Worm (Caenorhabditis elegans) whole organism, late embryonic: ENCODE measurements around the gene slc-17.9.

Experiments used
- C08G9.2 ChIP-seq: sonication (generic microtip); optimal IDR thresholded peaks from 2 replicates; lab custom pipeline; 2016; ENCODE audit warnings: mild to moderate bottlenecking, missing genetic modification characterization, moderate library complexity, missing compliant biosample characterization
- F13H6.1 ChIP-seq: sonication (generic microtip); optimal IDR thresholded peaks from 2 replicates; lab custom pipeline; 2016; ENCODE audit warnings: missing genetic modification characterization, missing compliant biosample characterization
- K02D7.2 ChIP-seq: sonication (generic microtip); optimal IDR thresholded peaks from 2 replicates; lab custom pipeline; 2017; ENCODE audit warnings: mild to moderate bottlenecking, missing genetic modification characterization, missing compliant biosample characterization
- K09A11.1 ChIP-seq: sonication (generic microtip); optimal IDR thresholded peaks from 2 replicates; lab custom pipeline; 2017; ENCODE audit warnings: antibody characterized with exemption, mild to moderate bottlenecking, missing genetic modification characterization, missing compliant biosample characterization; ENCODE audit not compliant: insufficient read depth
- T23F11.4 ChIP-seq: fragments of 200-800 bp; sonication (Bioruptor generic); optimal IDR thresholded peaks from 2 replicates; lab custom pipeline; 2018; ENCODE audit warnings: mild to moderate bottlenecking, missing genetic modification characterization, missing compliant biosample characterization
- Y22D7AL.16 ChIP-seq: sonication (generic microtip); optimal IDR thresholded peaks from 2 replicates; lab custom pipeline; 2016; ENCODE audit warnings: missing genetic modification characterization, missing compliant biosample characterization
- ahr-1 ChIP-seq: sonication (generic microtip); optimal IDR thresholded peaks from 2 replicates; lab custom pipeline; 2016; ENCODE audit warnings: missing genetic modification characterization, missing compliant biosample characterization
- ceh-14 ChIP-seq: sonication (generic microtip); optimal IDR thresholded peaks from 2 replicates; lab custom pipeline; 2016; ENCODE audit warnings: missing genotype, missing genetic modification characterization, missing compliant biosample characterization
- ceh-18 ChIP-seq: sonication (generic microtip); optimal IDR thresholded peaks from 2 replicates; lab custom pipeline; 2016; ENCODE audit warnings: missing genetic modification characterization, missing compliant biosample characterization
- ceh-19 ChIP-seq: fragments of 200-800 bp; sonication (Bioruptor generic); optimal IDR thresholded peaks from 2 replicates; lab custom pipeline; 2018; ENCODE audit warnings: mild to moderate bottlenecking, missing genetic modification characterization, missing compliant biosample characterization
- ceh-2 ChIP-seq: sonication (generic microtip); optimal IDR thresholded peaks from 2 replicates; lab custom pipeline; 2016; ENCODE audit warnings: missing genotype, missing genetic modification characterization, missing compliant biosample characterization
- ceh-22 ChIP-seq: sonication (generic microtip); optimal IDR thresholded peaks from 2 replicates; lab custom pipeline; 2017; ENCODE audit warnings: missing biosample characterization, missing genetic modification characterization
- ceh-30 ChIP-seq: fragments of 150-350 bp; optimal IDR thresholded peaks from 2 replicates; lab custom pipeline; 2014; ENCODE audit warnings: missing biosample characterization, missing genetic modification characterization
- ceh-31 ChIP-seq: sonication (generic microtip); optimal IDR thresholded peaks from 2 replicates; lab custom pipeline; 2016; ENCODE audit warnings: missing genetic modification characterization, missing compliant biosample characterization
- ceh-34 ChIP-seq: sonication (generic microtip); optimal IDR thresholded peaks from 2 replicates; lab custom pipeline; 2016; ENCODE audit warnings: mild to moderate bottlenecking, missing genetic modification characterization, missing compliant biosample characterization
- ceh-6 ChIP-seq: fragments of 200-800 bp; sonication (Bioruptor generic); optimal IDR thresholded peaks from 2 replicates; lab custom pipeline; 2018; ENCODE audit warnings: mild to moderate bottlenecking, missing genetic modification characterization, missing compliant biosample characterization
- ceh-9 ChIP-seq: sonication (generic microtip); optimal IDR thresholded peaks from 2 replicates; lab custom pipeline; 2016; ENCODE audit warnings: mild to moderate bottlenecking, missing genetic modification characterization, inconsistent platforms, missing compliant biosample characterization
- dmd-4 ChIP-seq: sonication (generic microtip); optimal IDR thresholded peaks from 2 replicates; lab custom pipeline; 2016; ENCODE audit warnings: borderline replicate concordance, missing genetic modification characterization, missing compliant biosample characterization
- elt-2 ChIP-seq: sonication (generic microtip); optimal IDR thresholded peaks from 2 replicates; lab custom pipeline; 2016; ENCODE audit warnings: missing genetic modification reagents, missing genetic modification characterization, missing compliant biosample characterization
- ets-4 ChIP-seq: sonication (generic microtip); optimal IDR thresholded peaks from 2 replicates; lab custom pipeline; 2016; ENCODE audit warnings: missing genetic modification characterization, missing compliant biosample characterization
- gmeb-2 ChIP-seq: sonication (generic microtip); optimal IDR thresholded peaks from 2 replicates; lab custom pipeline; 2016; ENCODE audit warnings: missing genetic modification characterization, inconsistent platforms, missing compliant biosample characterization
- hlh-15 ChIP-seq: sonication (generic microtip); optimal IDR thresholded peaks from 2 replicates; lab custom pipeline; 2016; ENCODE audit warnings: missing genetic modification characterization, missing compliant biosample characterization
- hlh-30 ChIP-seq: sonication (generic microtip); optimal IDR thresholded peaks from 2 replicates; lab custom pipeline; 2017; ENCODE audit warnings: antibody characterized with exemption, missing genetic modification characterization, missing compliant biosample characterization; ENCODE audit not compliant: insufficient read depth
- hlh-6 ChIP-seq: sonication (generic microtip); optimal IDR thresholded peaks from 2 replicates; lab custom pipeline; 2016; ENCODE audit warnings: missing genotype, missing genetic modification characterization, missing compliant biosample characterization
- lim-6 ChIP-seq: sonication (generic microtip); optimal IDR thresholded peaks from 2 replicates; lab custom pipeline; 2016; ENCODE audit warnings: missing genetic modification characterization, missing compliant biosample characterization
- lin-11 ChIP-seq: fragments of 200-800 bp; sonication (Bioruptor generic); optimal IDR thresholded peaks from 2 replicates; lab custom pipeline; 2018; ENCODE audit warnings: mild to moderate bottlenecking, missing genetic modification characterization, missing compliant biosample characterization
- nfya-1 ChIP-seq: sonication (generic microtip); optimal IDR thresholded peaks from 2 replicates; lab custom pipeline; 2017; ENCODE audit warnings: missing genetic modification characterization, mild to moderate bottlenecking, missing compliant biosample characterization, antibody characterized with exemption, moderate library complexity
- nhr-11 ChIP-seq: fragments of 150-350 bp; optimal IDR thresholded peaks from 2 replicates; lab custom pipeline; 2014; ENCODE audit warnings: missing biosample characterization, missing genetic modification characterization
- npax-4 ChIP-seq: sonication (generic microtip); optimal IDR thresholded peaks from 2 replicates; lab custom pipeline; 2016; ENCODE audit warnings: missing genetic modification characterization, missing compliant biosample characterization
- odd-2 ChIP-seq: sonication (generic microtip); optimal IDR thresholded peaks from 2 replicates; lab custom pipeline; 2017; ENCODE audit warnings: antibody characterized with exemption, mild to moderate bottlenecking, missing genetic modification characterization, missing compliant biosample characterization
- pag-3 ChIP-seq: sonication (generic microtip); optimal IDR thresholded peaks from 2 replicates; lab custom pipeline; 2016; ENCODE audit warnings: missing compliant biosample characterization, missing genetic modification characterization, borderline replicate concordance
- pqm-1 ChIP-seq: sonication (generic microtip); optimal IDR thresholded peaks from 2 replicates; lab custom pipeline; 2016; ENCODE audit warnings: missing genetic modification characterization, missing compliant biosample characterization
- ref-2 ChIP-seq: sonication (generic microtip); optimal IDR thresholded peaks from 2 replicates; lab custom pipeline; 2016; ENCODE audit warnings: missing genetic modification characterization, missing compliant biosample characterization
- rnt-1 ChIP-seq: sonication (generic microtip); optimal IDR thresholded peaks from 2 replicates; lab custom pipeline; 2016; ENCODE audit warnings: missing genetic modification characterization, missing compliant biosample characterization
- sdc-2 ChIP-seq: sonication (generic microtip); optimal IDR thresholded peaks from 2 replicates; lab custom pipeline; 2016; ENCODE audit warnings: missing genotype, missing genetic modification characterization, missing compliant biosample characterization
- sox-2 ChIP-seq: fragments of 200-800 bp; sonication (Bioruptor generic); IDR thresholded peaks from 2 replicates; pipeline ENCODE4 v1.3.6; 2022; ENCODE audit warnings: missing genetic modification reagents, missing genetic modification characterization, missing compliant biosample characterization
- syd-9 ChIP-seq: sonication (generic microtip); optimal IDR thresholded peaks from 2 replicates; lab custom pipeline; 2016; ENCODE audit warnings: mild to moderate bottlenecking, missing genetic modification characterization, moderate library complexity, missing compliant biosample characterization
- tbx-2 ChIP-seq: sonication (generic microtip); optimal IDR thresholded peaks from 2 replicates; lab custom pipeline; 2016; ENCODE audit warnings: missing genetic modification characterization, missing compliant biosample characterization
- tbx-7 ChIP-seq: sonication (generic microtip); optimal IDR thresholded peaks from 2 replicates; lab custom pipeline; 2016; ENCODE audit warnings: missing genotype, missing genetic modification characterization, missing compliant biosample characterization
- ttx-3 ChIP-seq: sonication (generic microtip); optimal IDR thresholded peaks from 2 replicates; lab custom pipeline; 2016; ENCODE audit warnings: missing genetic modification reagents, missing genetic modification characterization, missing compliant biosample characterization
- unc-42 ChIP-seq: sonication (generic microtip); optimal IDR thresholded peaks from 2 replicates; lab custom pipeline; 2016; ENCODE audit warnings: missing genotype, missing genetic modification characterization, missing compliant biosample characterization
- unc-55 ChIP-seq: sonication (generic microtip); optimal IDR thresholded peaks from 2 replicates; lab custom pipeline; 2017; ENCODE audit warnings: missing biosample characterization, missing genetic modification reagents, missing genetic modification characterization
- unc-86 ChIP-seq: sonication (generic microtip); optimal IDR thresholded peaks from 2 replicates; lab custom pipeline; 2016; ENCODE audit warnings: missing genetic modification characterization, missing compliant biosample characterization
- zip-5 ChIP-seq: sonication (generic microtip); optimal IDR thresholded peaks from 2 replicates; lab custom pipeline; 2016; ENCODE audit warnings: missing genetic modification characterization, missing compliant biosample characterization

slc-17.9 gene

ce11 chrX:9743513-9743914 lies 21.2 kb downstream of the slc-17.9 start (continued):
- peak; percentile 88 for TF ChIP-seq lim-6 (tag; lab: Kevin White, UChicago)
- peak; percentile 43 for TF ChIP-seq hlh-30
- peak; percentile 93 for TF ChIP-seq K09A11.1 (tag; lab: Kevin White, UChicago)
- peak; percentile 82 for TF ChIP-seq odd-2 (tag; lab: Kevin White, UChicago)
- peak; percentile 98 for TF ChIP-seq gmeb-2
- TF ChIP-seq ceh-30, result peak; percentile 73
- TF ChIP-seq ceh-14 (tag; lab: Kevin White, UChicago), result peak; percentile 96
- peak; percentile 94 for TF ChIP-seq pag-3 (tag; lab: Kevin White, UChicago)
- TF ChIP-seq hlh-15, result peak; percentile 94
- peak; percentile 95 for TF ChIP-seq sox-2 (GFP tag; lab: Robert Waterston, UW)
- peak; percentile 89 for TF ChIP-seq Y22D7AL.16 (tag; lab: Kevin White, UChicago)
- TF ChIP-seq ceh-22 (tag; lab: Kevin White, UChicago), result peak; percentile 57
- peak; percentile 95 for TF ChIP-seq dmd-4 (tag; lab: Kevin White, UChicago)
- peak; percentile 95 for TF ChIP-seq npax-4
- peak; percentile 86 for TF ChIP-seq zip-5 (tag; lab: Kevin White, UChicago)
- TF ChIP-seq ceh-31 (tag; lab: Kevin White, UChicago), result peak; percentile 89
- TF ChIP-seq T23F11.4 (GFP tag; lab: Kevin White, UChicago), result peak; percentile 92
- TF ChIP-seq unc-55 (GFP tag; lab: Kevin White, UChicago), result peak; percentile 5
- TF ChIP-seq lin-11 (tag; lab: Kevin White, UChicago), result peak; percentile 93
- TF ChIP-seq ceh-6, result peak; percentile 93
- TF ChIP-seq unc-86 (tag; lab: Kevin White, UChicago), result peak; percentile 96
- peak; percentile 99 for TF ChIP-seq elt-2 (tag; lab: Kevin White, UChicago)
- TF ChIP-seq ets-4 (tag; lab: Kevin White, UChicago), result peak; percentile 80
- peak; percentile 92 for TF ChIP-seq ceh-9 (tag; lab: Kevin White, UChicago)
- peak; percentile 95 for TF ChIP-seq ttx-3 (tag; lab: Kevin White, UChicago)
- TF ChIP-seq unc-42, result peak; percentile 75

- TF ChIP-seq pqm-1 (tag; lab: Kevin White, UChicago), result no peak
- no peak for TF ChIP-seq npax-4
- TF ChIP-seq hlh-30, result no peak
- no peak for TF ChIP-seq K02D7.2 (tag; lab: Kevin White, UChicago)
- no peak for TF ChIP-seq ahr-1 (tag; lab: Kevin White, UChicago)
- no peak for TF ChIP-seq nhr-11
- TF ChIP-seq zip-5 (tag; lab: Kevin White, UChicago), result no peak
- TF ChIP-seq rnt-1 (tag; lab: Kevin White, UChicago), result no peak
These were observed 22.7 kb downstream of the slc-17.9 start for ce11 chrX:9742058-9742457.

- TF ChIP-seq ceh-2 (tag; lab: Kevin White, UChicago) (no peak), unc-55 (GFP tag; lab: Kevin White, UChicago) (peak; percentile 0), ceh-18 (peak; percentile 69), ref-2 (peak; percentile 35), ceh-19 (GFP tag; lab: Kevin White, UChicago) (peak; percentile 50), tbx-2 (tag; lab: Kevin White, UChicago) (peak; percentile 39), zip-5 (tag; lab: Kevin White, UChicago) (no peak), sdc-2 (peak; percentile 29), tbx-7 (tag; lab: Kevin White, UChicago) (no peak), ceh-31 (tag; lab: Kevin White, UChicago) (peak; percentile 52), hlh-6 (tag; lab: Kevin White, UChicago) (peak; percentile 65), ceh-14 (tag; lab: Kevin White, UChicago) (peak; percentile 45), syd-9 (tag; lab: Kevin White, UChicago) (peak; percentile 11), C08G9.2 (peak; percentile 30), nfya-1 (tag; lab: Kevin White, UChicago) (peak; percentile 12), Y22D7AL.16 (tag; lab: Kevin White, UChicago) (no peak), unc-42 (peak; percentile 35), F13H6.1 (tag; lab: Kevin White, UChicago) (peak; percentile 0), lin-11 (tag; lab: Kevin White, UChicago) (no peak), ceh-34 (tag; lab: Kevin White, UChicago) (peak; percentile 63)
These were observed 27.0 kb downstream of the slc-17.9 start, which contains the start of gene F15G9.5 for ce11 chrX:9737730-9738129. Gene F15G9.5 (minus strand): TSS chrX:9737888.
